Worm (Caenorhabditis elegans): ENCODE results near the gene cyn-2.

ce11 chrIII:13652010-13652409, 40.5 kb upstream of the cyn-2 start:
- TF ChIP-seq him-1 (tag; optimal IDR thresholded peaks at IDR 0.05), result no peak
- TF ChIP-seq dao-5 (tag; optimal IDR thresholded peaks at IDR 0.05), result no peak
- no peak for TF ChIP-seq W03F9.2 (tag; optimal IDR thresholded peaks at IDR 0.05)

Measured in whole organism, L4/young adult.